Worm (Caenorhabditis elegans) whole organism, L1 larva: ENCODE measurements around the gene F38A1.13.

Source experiments
- aly-2 ChIP-seq: fragments of 150-350 bp; optimal IDR thresholded peaks from 2 replicates; lab custom pipeline; 2014; ENCODE audit warnings: missing biosample characterization, missing genetic modification characterization
- ama-1 ChIP-seq: fragments of 150-350 bp; optimal IDR thresholded peaks from 2 replicates; lab custom pipeline; 2014
- ceh-8 ChIP-seq: fragments of 200-800 bp; sonication (Bioruptor generic); optimal IDR thresholded peaks from 2 replicates; lab custom pipeline; 2018; ENCODE audit warnings: mild to moderate bottlenecking, missing genetic modification characterization, moderate library complexity, missing compliant biosample characterization
- ceh-82 ChIP-seq, 3 experiments: fragments of 150-350 bp in 1 of 3; sonication (generic microtip) in 2 of 3; optimal IDR thresholded peaks; 2 replicates each; lab custom pipeline; 2014 to 2017; ENCODE audit warnings: missing biosample characterization in 3 of 3, missing genetic modification characterization in 3 of 3
- dsc-1 ChIP-seq: sonication (generic microtip); optimal IDR thresholded peaks from 2 replicates; lab custom pipeline; 2016; ENCODE audit warnings: mild to moderate bottlenecking, missing genetic modification characterization, missing compliant biosample characterization
- efl-1 ChIP-seq, 4 experiments: fragments of 150-350 bp; optimal IDR thresholded peaks in 3 of 4; peaks in 1 of 4; 1 replicate in 1 of 4; 2 replicates in 3 of 4; lab custom pipeline; 2014; ENCODE audit warnings: missing biosample characterization in 2 of 4, missing genetic modification characterization in 2 of 4, missing genetic modification reagents in 2 of 4
- efl-3 ChIP-seq: fragments of 200-800 bp; sonication (Bioruptor generic); optimal IDR thresholded peaks from 2 replicates; lab custom pipeline; 2018; ENCODE audit warnings: mild to moderate bottlenecking, missing genetic modification characterization, missing compliant biosample characterization
- egl-27 ChIP-seq, 2 experiments: fragments of 150-350 bp in 1 of 2; sonication (generic microtip); optimal IDR thresholded peaks; 3 replicates each; lab custom pipeline; 2017 to 2018; ENCODE audit warnings: missing biosample characterization in 2 of 2, missing genetic modification characterization in 2 of 2, missing genetic modification reagents in 2 of 2
- elt-2 ChIP-seq: sonication (generic microtip); optimal IDR thresholded peaks from 2 replicates; lab custom pipeline; 2016; ENCODE audit warnings: missing genetic modification characterization, mild to moderate bottlenecking, inconsistent platforms, missing compliant biosample characterization, missing genetic modification reagents
- elt-3 ChIP-seq, 6 experiments: fragments of 150-350 bp in 1 of 6; sonication (generic microtip); optimal IDR thresholded peaks; 2 replicates each; lab custom pipeline; 2017 to 2018; ENCODE audit warnings: missing biosample characterization in 6 of 6, missing genetic modification characterization in 6 of 6, inconsistent platforms in 1 of 6
- fkh-4 ChIP-seq: sonication (generic microtip); optimal IDR thresholded peaks from 2 replicates; lab custom pipeline; 2016; ENCODE audit warnings: missing compliant biosample characterization, missing genetic modification characterization, borderline replicate concordance
- fkh-8 ChIP-seq: sonication (generic microtip); optimal IDR thresholded peaks from 2 replicates; lab custom pipeline; 2016; ENCODE audit warnings: mild to moderate bottlenecking, missing genetic modification characterization, missing compliant biosample characterization
- fos-1 ChIP-seq: fragments of 150-350 bp; optimal IDR thresholded peaks from 2 replicates; lab custom pipeline; 2014; ENCODE audit warnings: missing biosample characterization, missing genetic modification characterization
- grh-1 ChIP-seq: fragments of 200-800 bp; sonication (Bioruptor generic); IDR thresholded peaks from 2 replicates; pipeline ENCODE4 v1.3.6; 2022; ENCODE audit warnings: missing genetic modification reagents, missing genetic modification characterization, missing compliant biosample characterization
- hlh-17 ChIP-seq: fragments of 200-800 bp; sonication (Bioruptor generic); optimal IDR thresholded peaks from 2 replicates; lab custom pipeline; 2018; ENCODE audit warnings: missing genetic modification characterization, mild to moderate bottlenecking, missing compliant biosample characterization, moderate library complexity, borderline replicate concordance
- jun-1 ChIP-seq: fragments of 150-350 bp; optimal IDR thresholded peaks from 2 replicates; lab custom pipeline; 2014; ENCODE audit warnings: missing biosample characterization, missing genetic modification reagents, missing genetic modification characterization
- lin-35 ChIP-seq, 2 experiments: fragments of 150-350 bp; optimal IDR thresholded peaks; 2 replicates each; lab custom pipeline; 2014; ENCODE audit warnings: missing biosample characterization in 2 of 2, missing genetic modification characterization in 2 of 2, missing genetic modification reagents in 2 of 2
- lir-3 ChIP-seq: sonication (generic microtip); optimal IDR thresholded peaks from 2 replicates; lab custom pipeline; 2016; ENCODE audit warnings: mild to moderate bottlenecking, missing genetic modification characterization, moderate library complexity, missing compliant biosample characterization; ENCODE audit not compliant: poor library complexity
- mdl-1 ChIP-seq, 2 experiments: fragments of 150-350 bp; optimal IDR thresholded peaks; 2 replicates each; lab custom pipeline; 2014 to 2017; ENCODE audit warnings: missing biosample characterization in 2 of 2, missing genetic modification characterization in 2 of 2, inconsistent platforms in 1 of 2
- mef-2 ChIP-seq: fragments of 150-350 bp; optimal IDR thresholded peaks from 2 replicates; lab custom pipeline; 2014; ENCODE audit warnings: missing biosample characterization, missing genetic modification characterization
- nhr-19 ChIP-seq: fragments of 200-800 bp; sonication (Bioruptor generic); conservative IDR thresholded peaks from 2 replicates; pipeline ENCODE4 v1.3.6; 2022; ENCODE audit warnings: missing genetic modification characterization, missing compliant biosample characterization
- nhr-47 ChIP-seq: sonication (generic microtip); optimal IDR thresholded peaks from 2 replicates; lab custom pipeline; 2016; ENCODE audit warnings: mild to moderate bottlenecking, missing genetic modification characterization, moderate library complexity, missing compliant biosample characterization
- nhr-71 ChIP-seq: sonication (generic microtip); optimal IDR thresholded peaks from 2 replicates; lab custom pipeline; 2016; ENCODE audit warnings: mild to moderate bottlenecking, missing genetic modification characterization, moderate library complexity, missing compliant biosample characterization
- nhr-85 ChIP-seq: sonication (generic microtip); peaks from one replicate; lab custom pipeline; 2016; ENCODE audit warnings: missing genetic modification characterization, inconsistent platforms, missing compliant biosample characterization
- pag-3 ChIP-seq: sonication (generic microtip); optimal IDR thresholded peaks from 2 replicates; lab custom pipeline; 2017; ENCODE audit warnings: missing genetic modification characterization, mild to moderate bottlenecking, missing compliant biosample characterization, antibody characterized with exemption, borderline replicate concordance; ENCODE audit not compliant: insufficient read depth
- pqm-1 ChIP-seq: sonication (generic microtip); optimal IDR thresholded peaks from 3 replicates; lab custom pipeline; 2017; ENCODE audit warnings: missing biosample characterization, missing genetic modification characterization
- snu-23 ChIP-seq: sonication (generic microtip); optimal IDR thresholded peaks from 2 replicates; lab custom pipeline; 2016; ENCODE audit warnings: missing genetic modification characterization, missing compliant biosample characterization
- sox-4 ChIP-seq: sonication (generic microtip); optimal IDR thresholded peaks from 2 replicates; lab custom pipeline; 2016; ENCODE audit warnings: missing genetic modification characterization, missing compliant biosample characterization
- tbx-2 ChIP-seq: sonication (generic microtip); optimal IDR thresholded peaks from 2 replicates; lab custom pipeline; 2016; ENCODE audit warnings: missing genetic modification characterization, missing compliant biosample characterization
- tlp-1 ChIP-seq: fragments of 150-350 bp; optimal IDR thresholded peaks from 2 replicates; lab custom pipeline; 2014; ENCODE audit warnings: missing biosample characterization, missing genetic modification characterization
- unc-30 ChIP-seq: sonication (generic microtip); optimal IDR thresholded peaks from 2 replicates; lab custom pipeline; 2017; ENCODE audit warnings: missing biosample characterization, missing genetic modification characterization
- unc-62 ChIP-seq: fragments of 150-350 bp; optimal IDR thresholded peaks from 2 replicates; lab custom pipeline; 2014; ENCODE audit warnings: missing biosample characterization, missing genetic modification reagents, missing genetic modification characterization
- xbp-1 ChIP-seq: sonication (generic microtip); optimal IDR thresholded peaks from 2 replicates; lab custom pipeline; 2016; ENCODE audit warnings: missing genetic modification characterization, missing compliant biosample characterization

The F38A1.13 gene

DNA sequence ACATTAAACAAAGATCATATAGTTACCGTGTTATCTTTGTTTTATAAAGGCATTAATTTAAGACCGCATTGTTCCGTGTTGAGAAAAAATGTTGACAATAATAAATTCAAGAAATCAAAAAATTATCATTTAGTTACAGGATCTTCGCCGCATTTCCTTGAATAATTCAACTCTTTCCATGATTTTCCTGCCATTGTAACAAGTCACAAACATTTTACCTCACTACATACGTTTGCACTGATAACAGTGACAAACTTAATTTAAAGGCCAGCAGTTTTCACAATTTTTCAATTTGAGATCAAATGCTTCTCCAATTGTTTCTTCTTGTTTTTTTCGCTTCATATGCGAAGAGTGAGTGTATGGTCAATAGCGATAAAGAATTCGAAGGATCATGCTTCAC lies 4.0 kb upstream of the F38A1.13 start, which contains the start of gene clec-169:
Gene clec-169 (plus strand): TSS at position 301 of the 400 bp plus-strand sequence.
- TF ChIP-seq nhr-19 (GFP tag; lab: Robert Waterston, UW) (no peak), efl-1 (optimal IDR thresholded peaks at IDR 0.05; lab: Kevin White, UChicago) (no peak), efl-1 (GFP tag; optimal IDR thresholded peaks at IDR 0.05 in 1 of 2; lab: Kevin White, UChicago) (peak in 1 of 2 experiments; percentile 48)

DNA sequence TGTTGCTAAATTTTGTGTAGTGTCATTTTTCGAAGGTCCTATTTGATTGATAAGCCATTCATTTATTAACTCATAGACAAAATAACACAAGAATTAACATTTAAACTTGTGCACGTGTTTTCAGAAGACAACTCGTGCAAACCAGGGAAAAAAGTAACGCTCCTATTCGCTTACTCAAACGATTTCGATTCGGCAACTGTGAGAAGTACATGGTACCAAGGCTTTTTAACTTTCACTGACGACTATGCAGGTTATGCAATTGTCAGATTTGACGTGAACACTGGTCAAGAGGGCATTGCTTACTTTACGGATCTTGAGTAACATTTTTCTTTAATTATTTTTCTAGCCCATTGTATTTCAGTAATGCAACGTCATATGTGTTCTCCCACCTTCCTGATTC lies 3.1 kb upstream of the F38A1.13 start:
- TF ChIP-seq grh-1 (GFP tag; lab: Robert Waterston, UW) (no peak), fkh-8 (tag; lab: Kevin White, UChicago) (no peak), snu-23 (GFP tag; lab: Kevin White, UChicago) (no peak), unc-30 (no peak), sox-4 (tag; lab: Kevin White, UChicago) (no peak), tbx-2 (tag; lab: Kevin White, UChicago) (no peak), pag-3 (tag; lab: Kevin White, UChicago) (no peak), aly-2 (tag; lab: Kevin White, UChicago) (no peak), fkh-4 (no peak), ceh-8 (GFP tag; lab: Kevin White, UChicago) (no peak), hlh-17 (no peak), tlp-1 (no peak), nhr-47 (tag; lab: Kevin White, UChicago) (no peak), nhr-71 (no peak), mef-2 (tag; lab: Kevin White, UChicago) (no peak), elt-2 (tag; lab: Kevin White, UChicago) (no peak), xbp-1 (tag; lab: Kevin White, UChicago) (no peak), elt-3 (tag; optimal IDR thresholded peaks at IDR 0.05; lab: Kevin White, UChicago) (no peak), fos-1 (tag; lab: Kevin White, UChicago) (no peak)

DNA sequence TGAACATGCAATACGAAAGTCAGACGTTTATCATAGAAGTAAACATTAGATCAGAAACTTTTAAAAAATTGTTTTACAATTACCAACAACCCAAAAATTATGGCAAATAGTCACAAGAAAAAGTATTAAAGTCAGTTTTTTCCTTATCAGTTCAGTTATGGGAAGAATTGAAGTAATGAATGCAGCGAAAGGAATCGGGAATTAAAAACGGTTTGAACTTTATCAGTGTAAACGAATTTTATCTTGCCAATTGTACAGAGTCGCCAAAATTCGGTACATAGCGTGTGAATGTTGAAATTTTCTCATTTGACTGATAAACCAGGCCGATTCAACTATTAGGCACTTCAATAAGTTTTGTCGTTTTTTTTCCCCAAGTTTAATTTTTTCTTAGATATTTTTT lies 1.1 kb downstream of the F38A1.13 start:
- TF ChIP-seq pqm-1 (tag; lab: Kevin White, UChicago) = peak; percentile 87
- TF ChIP-seq efl-3 (GFP tag; lab: Kevin White, UChicago) = no peak
- TF ChIP-seq egl-27 (tag; optimal IDR thresholded peaks at IDR 0.05; lab: Kevin White, UChicago) = no peak
- TF ChIP-seq elt-2 (tag; lab: Kevin White, UChicago) = peak; percentile 96
- TF ChIP-seq jun-1 (tag; lab: Kevin White, UChicago) = peak; percentile 52
- no peak for TF ChIP-seq unc-62 (GFP tag; lab: Kevin White, UChicago)
- TF ChIP-seq ceh-82 (tag; optimal IDR thresholded peaks at IDR 0.05; lab: Kevin White, UChicago) = no peak
- TF ChIP-seq nhr-85 (tag; lab: Kevin White, UChicago) = no peak
- TF ChIP-seq lir-3 = no peak
- no peak for TF ChIP-seq efl-1 (optimal IDR thresholded peaks at IDR 0.05; lab: Kevin White, UChicago)
- TF ChIP-seq efl-1 (GFP tag; optimal IDR thresholded peaks at IDR 0.05 in 1 of 2; lab: Kevin White, UChicago) = no peak
- TF ChIP-seq lin-35 (GFP tag; optimal IDR thresholded peaks at IDR 0.05; lab: Kevin White, UChicago) = peak in 1 of 2 experiments; percentile 9
- TF ChIP-seq ceh-8 (GFP tag; lab: Kevin White, UChicago) = no peak
- TF ChIP-seq pag-3 (tag; lab: Kevin White, UChicago) = no peak
- no peak for TF ChIP-seq aly-2 (tag; lab: Kevin White, UChicago)
- TF ChIP-seq ama-1 = no peak

DNA sequence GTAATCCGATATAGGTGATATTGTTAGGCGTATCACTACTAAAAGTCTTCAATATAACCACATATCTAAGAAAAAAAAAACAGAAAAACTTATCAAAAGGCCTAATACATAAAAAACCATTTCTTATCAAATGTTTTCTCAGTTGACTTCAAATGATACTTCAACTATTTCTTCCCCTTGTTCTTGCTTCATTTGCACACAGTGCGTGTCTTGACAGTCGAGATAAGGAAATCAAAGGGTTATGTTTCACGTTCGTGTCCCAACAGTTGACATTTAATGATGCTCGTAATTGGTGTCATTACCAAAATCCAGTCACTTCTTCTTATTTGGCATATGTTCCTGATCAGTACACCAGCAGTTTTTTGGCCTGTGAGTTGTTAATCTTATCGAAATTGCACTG lies 1.7 kb downstream of the F38A1.13 start, which contains the start of gene clec-170:
Gene clec-170 (plus strand): TSS at position 143 of the 400 bp plus-strand sequence.
- TF ChIP-seq mdl-1 (tag; optimal IDR thresholded peaks at IDR 0.05; lab: Kevin White, UChicago) = no peak
- no peak for TF ChIP-seq mef-2 (tag; lab: Kevin White, UChicago)
- TF ChIP-seq nhr-85 (tag; lab: Kevin White, UChicago) = no peak
- TF ChIP-seq dsc-1 (tag; lab: Kevin White, UChicago) = no peak
- TF ChIP-seq, all 84 proteins: peak for 0
